Fruit fly (Drosophila melanogaster): ENCODE results near the gene colt.

The colt gene

DNA sequence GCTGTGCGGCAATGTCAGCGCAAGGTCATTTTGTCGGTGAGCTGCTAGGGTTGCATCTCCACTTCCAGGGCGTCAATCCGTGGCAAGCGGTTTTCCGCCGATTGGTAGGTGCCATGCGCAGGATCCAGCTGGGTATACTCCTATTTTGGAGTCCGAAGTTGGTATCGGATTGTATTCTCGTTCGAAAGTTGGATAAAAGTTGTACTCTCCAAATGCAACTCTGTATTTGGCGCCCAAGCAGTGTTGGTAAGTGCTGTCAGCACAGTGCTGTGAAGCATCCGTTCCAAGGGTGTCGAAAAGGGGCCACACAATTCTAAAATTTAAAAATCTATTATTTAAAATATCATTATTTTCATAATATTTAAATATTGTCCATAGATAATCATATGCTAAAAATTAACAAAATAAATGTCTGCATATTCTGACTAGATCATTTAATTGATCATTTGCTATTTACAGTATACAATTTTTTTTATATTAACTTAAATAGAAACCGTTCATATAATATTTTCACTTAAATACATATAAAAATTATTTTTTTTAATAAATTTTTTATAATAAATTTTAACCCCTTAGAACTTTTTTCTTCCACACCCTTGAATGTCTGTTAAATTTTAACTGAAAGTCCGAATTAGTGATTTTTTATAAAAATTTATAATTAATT lies 21.3 kb downstream of the colt start (continued):
- TF ChIP-seq BtbVII (GFP tag; optimal IDR thresholded peaks at IDR 0.05) (peak; percentile 81), CG3995 (GFP tag; optimal IDR thresholded peaks at IDR 0.05) (peak; percentile 69), CG9797 (GFP tag; optimal IDR thresholded peaks at IDR 0.05) (peak; percentile 39), chm (GFP tag; IDR thresholded peaks at IDR 0.05) (peak; percentile 71), ro (GFP tag; IDR thresholded peaks at IDR 0.05) (peak; percentile 49; the same call in 1 of the 2 replicates), grau (tag; optimal IDR thresholded peaks at IDR 0.05) (peak; percentile 93), Xrp1 (GFP tag; IDR thresholded peaks at IDR 0.05) (peak; percentile 89), CG33213 (GFP tag; optimal IDR thresholded peaks at IDR 0.05) (peak; percentile 85), Meics (GFP tag; optimal IDR thresholded peaks at IDR 0.05) (peak; percentile 90), unpg (GFP tag; optimal IDR thresholded peaks at IDR 0.05) (peak; percentile 81), Bdp1 (GFP tag; optimal IDR thresholded peaks at IDR 0.05) (peak; percentile 74), ham (GFP tag; IDR thresholded peaks at IDR 0.05) (peak; percentile 58; the same call in 1 of the 2 replicates), onecut (GFP tag; IDR thresholded peaks at IDR 0.05) (peak; percentile 76), emc (GFP tag; optimal IDR thresholded peaks at IDR 0.05) (peak; percentile 77), grn (GFP tag; optimal IDR thresholded peaks at IDR 0.05) (no peak), eve (GFP tag; optimal IDR thresholded peaks at IDR 0.05) (no peak), CG30020 (tag; optimal IDR thresholded peaks at IDR 0.05) (peak; percentile 78), Gsc (GFP tag; IDR thresholded peaks at IDR 0.05) (no peak; the same call in 1 of the 2 replicates), Camta (GFP tag; optimal IDR thresholded peaks at IDR 0.05) (peak; percentile 70), CG9609 (GFP tag; optimal IDR thresholded peaks at IDR 0.05) (peak; percentile 82), CG17912 (GFP tag; optimal IDR thresholded peaks at IDR 0.05) (peak; percentile 88), CG1529 (GFP tag; optimal IDR thresholded peaks at IDR 0.05) (peak; percentile 55), cato (GFP tag; optimal IDR thresholded peaks at IDR 0.05; ENCODE audit: borderline replicate concordance) (peak; percentile 63), CG34224 (GFP tag; IDR thresholded peaks at IDR 0.05; ENCODE audit: partially characterized antibody) (no peak; the same call in 2 of the 3 replicates), CG6272 (GFP tag; IDR thresholded peaks at IDR 0.05) (peak; percentile 88), bab2 (GFP tag; optimal IDR thresholded peaks at IDR 0.05) (peak; percentile 67), org-1 (GFP tag; optimal IDR thresholded peaks at IDR 0.05) (peak; percentile 67), D19A (tag; optimal IDR thresholded peaks at IDR 0.05) (peak; percentile 83), crp (GFP tag; optimal IDR thresholded peaks at IDR 0.05) (peak in 1 of 2 experiments; percentile 64), cwo (GFP tag; optimal IDR thresholded peaks at IDR 0.05) (peak; percentile 79), ATbp (GFP tag; optimal IDR thresholded peaks at IDR 0.05) (no peak), sens-2 (GFP tag; IDR thresholded peaks at IDR 0.05) (no peak; the same call in 1 of the 2 replicates), jing (GFP tag; optimal IDR thresholded peaks at IDR 0.05) (peak; percentile 60), scrt (GFP tag; optimal IDR thresholded peaks at IDR 0.05) (no peak), Antp (GFP tag; optimal IDR thresholded peaks at IDR 0.05) (peak; percentile 87), H15 (GFP tag; IDR thresholded peaks at IDR 0.05) (peak; percentile 77), Atf3 (GFP tag; optimal IDR thresholded peaks at IDR 0.05) (peak; percentile 56), pfk (GFP tag; optimal IDR thresholded peaks at IDR 0.05) (peak; percentile 60), CG14050 (GFP tag; IDR thresholded peaks at IDR 0.05) (peak; percentile 75; the same call in 2 of the 3 replicates), ato (GFP tag; IDR thresholded peaks at IDR 0.05; ENCODE audit: partially characterized antibody) (peak; percentile 60; the same call in 1 of the 2 replicates), CG2129 (GFP tag; IDR thresholded peaks at IDR 0.05; ENCODE audit: partially characterized antibody) (no peak), CG8478 (optimal IDR thresholded peaks at IDR 0.05) (no peak), CG9437 (GFP tag; optimal IDR thresholded peaks at IDR 0.05) (peak; percentile 87), sim (GFP tag; IDR thresholded peaks at IDR 0.05) (peak; percentile 33; the same call in 1 of the 2 replicates), NC2β (GFP tag; optimal IDR thresholded peaks at IDR 0.05) (peak; percentile 80), CG2120 (GFP tag; optimal IDR thresholded peaks at IDR 0.05) (peak; percentile 91), pzg (GFP tag; optimal IDR thresholded peaks at IDR 0.05) (peak; percentile 93), fd3F (GFP tag; optimal IDR thresholded peaks at IDR 0.05) (peak; percentile 78), Med (GFP tag) (peak; percentile 99), Dref (GFP tag; IDR thresholded peaks at IDR 0.05) (peak; percentile 54)
